Fruit fly (Drosophila melanogaster) whole organism, adult: ENCODE measurements around the gene CG31380.

Source experiments
- CG11617 ChIP-seq: fragments of 200-800 bp; sonication (Bioruptor generic); optimal IDR thresholded peaks from 2 replicates; lab custom pipeline; 2017; ENCODE audit warnings: mild to moderate bottlenecking, missing biosample characterization, missing genetic modification reagents, missing genetic modification characterization
- CG1620 ChIP-seq: fragments of 200-800 bp; sonication (Bioruptor generic); optimal IDR thresholded peaks from 2 replicates; lab custom pipeline; 2016; ENCODE audit warnings: missing biosample characterization, missing genetic modification characterization
- CG33017 ChIP-seq: fragments of 200-800 bp; sonication (Bioruptor generic); optimal IDR thresholded peaks from 2 replicates; lab custom pipeline; 2018; ENCODE audit warnings: missing biosample characterization, mild to moderate bottlenecking, missing genetic modification characterization, moderate library complexity
- CG7045 ChIP-seq: fragments of 200-800 bp; sonication (Bioruptor generic); optimal IDR thresholded peaks from 2 replicates; lab custom pipeline; 2017; ENCODE audit warnings: missing biosample characterization, mild to moderate bottlenecking, missing genetic modification characterization
- Crg-1 ChIP-seq: fragments of 200-800 bp; sonication (Bioruptor generic); optimal IDR thresholded peaks from 2 replicates; lab custom pipeline; 2016; ENCODE audit warnings: missing biosample characterization, missing genetic modification characterization
- Mnt ChIP-seq: fragments of 200-800 bp; sonication (Bioruptor generic); optimal IDR thresholded peaks from 2 replicates; lab custom pipeline; 2016; ENCODE audit warnings: missing biosample characterization, mild to moderate bottlenecking, missing genetic modification characterization
- bab1 ChIP-seq: fragments of 200-800 bp; sonication (Bioruptor generic); optimal IDR thresholded peaks from 3 replicates; lab custom pipeline; 2019; ENCODE audit warnings: missing biosample characterization, mild to moderate bottlenecking, missing genetic modification characterization, moderate library complexity
- cic ChIP-seq: fragments of 200-800 bp; sonication (Bioruptor generic); optimal IDR thresholded peaks from 2 replicates; lab custom pipeline; 2017; ENCODE audit warnings: missing biosample characterization, mild to moderate bottlenecking, missing genetic modification characterization, moderate library complexity
- cnc ChIP-seq, 2 experiments: fragments of >200 bp; optimal IDR thresholded peaks; 2 replicates each; lab custom pipeline; 2017
- kay ChIP-seq: fragments of 200-800 bp; sonication (Bioruptor generic); peaks from one replicate; lab custom pipeline; 2016; ENCODE audit warnings: missing biosample characterization, missing genetic modification characterization, borderline replicate concordance
- ovo ChIP-seq: fragments of 200-800 bp; sonication (Bioruptor generic); optimal IDR thresholded peaks from 2 replicates; lab custom pipeline; 2016; ENCODE audit warnings: missing biosample characterization, missing genetic modification characterization
- tj ChIP-seq: fragments of 200-800 bp; sonication (Bioruptor generic); optimal IDR thresholded peaks from 3 replicates; lab custom pipeline; 2017; ENCODE audit warnings: missing biosample characterization, mild to moderate bottlenecking, missing genetic modification characterization, moderate library complexity
- toe ChIP-seq: fragments of 200-800 bp; sonication (Bioruptor generic); optimal IDR thresholded peaks from 2 replicates; lab custom pipeline; 2016; ENCODE audit warnings: missing biosample characterization, missing genetic modification characterization

DNA sequence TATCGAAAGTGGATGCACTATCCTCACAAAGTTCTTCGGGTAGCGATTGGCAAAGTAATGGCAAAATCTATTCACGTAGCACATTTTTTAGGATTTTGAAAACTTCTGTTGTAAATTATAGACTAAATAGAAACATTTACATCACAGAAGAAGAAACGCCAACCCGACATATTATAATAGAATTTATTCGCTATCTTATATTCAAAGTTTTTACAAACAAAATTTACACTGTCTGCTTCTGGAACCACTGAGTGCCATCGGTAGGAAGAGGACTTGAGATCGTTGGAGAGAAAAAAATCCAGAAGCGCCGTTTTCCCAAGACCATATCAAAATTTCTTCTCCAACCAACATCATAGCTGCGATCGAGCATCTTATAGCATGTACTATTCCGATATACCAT is 12.2 kb downstream of the CG31380 start, which contains the start of gene CG17195:
- no peak for TF ChIP-seq cnc (optimal IDR thresholded peaks at IDR 0.05; lab: Kevin White, UChicago)
- no peak for TF ChIP-seq kay
- TF ChIP-seq CG7045, result no peak
- no peak for TF ChIP-seq CG11617 (GFP tag; lab: Kevin White, UChicago)
- no peak for TF ChIP-seq tj
- TF ChIP-seq toe, result no peak
- no peak for TF ChIP-seq ovo (GFP tag; lab: Kevin White, UChicago)
- TF ChIP-seq bab1 (GFP tag; lab: Kevin White, UChicago), result no peak
- TF ChIP-seq Crg-1 (GFP tag; lab: Kevin White, UChicago), result no peak
- TF ChIP-seq cic (GFP tag; lab: Kevin White, UChicago), result no peak
- no peak for TF ChIP-seq CG1620 (GFP tag; lab: Kevin White, UChicago)
- no peak for TF ChIP-seq CG33017 (tag; lab: Kevin White, UChicago)
- no peak for TF ChIP-seq Mnt (GFP tag; lab: Kevin White, UChicago)
